Fruit fly (Drosophila melanogaster) whole organism, embryonic: Measurements from ENCODE around the gene Ubc6.

Source experiments
- Atf6 ChIP-seq: fragments of 200-800 bp; sonication (Bioruptor generic); IDR thresholded peaks from 2 replicates; pipeline ENCODE4 v1.3.6; 2022; ENCODE audit warnings: missing biosample characterization, missing genetic modification characterization
- B-H2 ChIP-seq: fragments of 200-800 bp; sonication (Bioruptor generic); optimal IDR thresholded peaks from 2 replicates; lab custom pipeline; 2018; ENCODE audit warnings: missing biosample characterization, mild to moderate bottlenecking, missing genetic modification characterization
- CG10147 ChIP-seq: fragments of 200-800 bp; sonication (Bioruptor generic); optimal IDR thresholded peaks from 2 replicates; lab custom pipeline; 2019; ENCODE audit warnings: missing biosample characterization, mild to moderate bottlenecking, missing genetic modification characterization, moderate library complexity
- CG10209 ChIP-seq: fragments of 200-800 bp; sonication (Bioruptor generic); optimal IDR thresholded peaks from 3 replicates; lab custom pipeline; 2017; ENCODE audit warnings: missing biosample characterization, mild to moderate bottlenecking, missing genetic modification characterization, missing genetic modification reagents
- CG10321 ChIP-seq: fragments of 200-800 bp; sonication (Bioruptor generic); IDR thresholded peaks from 2 replicates; pipeline ENCODE4 v1.3.6; 2022; ENCODE audit warnings: missing biosample characterization, missing genetic modification characterization
- CG12391 ChIP-seq: fragments of 200-800 bp; sonication (Bioruptor generic); optimal IDR thresholded peaks from 3 replicates; lab custom pipeline; 2018; ENCODE audit warnings: missing biosample characterization, mild to moderate bottlenecking, missing genetic modification characterization, moderate library complexity
- CG14965 ChIP-seq: fragments of 200-800 bp; sonication (Bioruptor generic); optimal IDR thresholded peaks from 2 replicates; lab custom pipeline; 2016; ENCODE audit warnings: missing biosample characterization, missing genetic modification characterization, borderline replicate concordance
- CG18619 ChIP-seq: fragments of 200-800 bp; sonication (Bioruptor generic); optimal IDR thresholded peaks from 3 replicates; lab custom pipeline; 2017; ENCODE audit warnings: missing biosample characterization, mild to moderate bottlenecking, missing genetic modification characterization
- CG2116 ChIP-seq: fragments of 200-800 bp; sonication (Bioruptor generic); optimal IDR thresholded peaks from 3 replicates; lab custom pipeline; 2018; ENCODE audit warnings: missing biosample characterization, mild to moderate bottlenecking, missing genetic modification characterization
- CG5953 ChIP-seq: fragments of 200-800 bp; sonication (Bioruptor generic); IDR thresholded peaks from 2 replicates; pipeline ENCODE4 v1.3.6; 2022; ENCODE audit warnings: missing biosample characterization, missing genetic modification characterization
- CG7357 ChIP-seq: fragments of 200-800 bp; sonication (Bioruptor generic); IDR thresholded peaks from 3 replicates; pipeline ENCODE4 v1.3.6; 2022; ENCODE audit warnings: missing biosample characterization, missing genetic modification characterization
- CG8359 ChIP-seq: fragments of 200-800 bp; sonication (Bioruptor generic); optimal IDR thresholded peaks from 2 replicates; lab custom pipeline; 2017; ENCODE audit warnings: missing biosample characterization, mild to moderate bottlenecking, missing genetic modification characterization, borderline replicate concordance
- CG8924 ChIP-seq: fragments of 200-800 bp; optimal IDR thresholded peaks from 3 replicates; lab custom pipeline; 2019; ENCODE audit warnings: missing biosample characterization, mild to moderate bottlenecking, missing genetic modification characterization, moderate library complexity
- CG9932 ChIP-seq: fragments of 200-800 bp; sonication (Bioruptor generic); IDR thresholded peaks from 2 replicates; pipeline ENCODE4 v1.3.6; 2022; ENCODE audit warnings: missing biosample characterization, missing genetic modification characterization
- CkIIα-i1 ChIP-seq: fragments of 200-800 bp; sonication (Bioruptor generic); IDR thresholded peaks from 2 replicates; pipeline ENCODE4 v1.3.6; 2022; ENCODE audit warnings: missing biosample characterization, missing genetic modification characterization
- D ChIP-seq, 2 experiments: fragments of 200-800 bp in 1 of 2; fragments of >200 bp in 1 of 2; sonication (Bioruptor generic) in 1 of 2; optimal IDR thresholded peaks; 2 replicates in 1 of 2; 3 replicates in 1 of 2; lab custom pipeline; 2017; ENCODE audit warnings: mild to moderate bottlenecking in 1 of 2, missing biosample characterization in 1 of 2, missing genetic modification characterization in 1 of 2, missing genetic modification reagents in 1 of 2
- Dbx ChIP-seq: fragments of 200-800 bp; sonication (Bioruptor generic); IDR thresholded peaks from 3 replicates; pipeline ENCODE4 v1.3.6; 2022; ENCODE audit warnings: missing biosample characterization, missing genetic modification characterization
- Dek ChIP-seq: fragments of 200-800 bp; sonication (Bioruptor generic); optimal IDR thresholded peaks from 3 replicates; lab custom pipeline; 2019; ENCODE audit warnings: missing biosample characterization, mild to moderate bottlenecking, missing genetic modification characterization, moderate library complexity
- E2f1 ChIP-seq: fragments of 200-800 bp; sonication (Bioruptor generic); IDR thresholded peaks from 2 replicates; pipeline ENCODE4 v1.3.6; 2022; ENCODE audit warnings: missing biosample characterization, missing genetic modification characterization
- Hr51 ChIP-seq, 2 experiments: fragments of 200-800 bp; sonication (Bioruptor generic); optimal IDR thresholded peaks; 2 replicates in 1 of 2; 3 replicates in 1 of 2; lab custom pipeline; 2016 to 2018; ENCODE audit warnings: missing biosample characterization in 2 of 2, missing genetic modification characterization in 2 of 2, mild to moderate bottlenecking in 1 of 2, moderate library complexity in 1 of 2
- Jarid2 ChIP-seq: fragments of 200-800 bp; sonication (Bioruptor generic); optimal IDR thresholded peaks from 3 replicates; lab custom pipeline; 2017; ENCODE audit warnings: mild to moderate bottlenecking, missing biosample characterization, missing genetic modification reagents, missing genetic modification characterization
- NC2β ChIP-seq: fragments of 200-800 bp; sonication (Bioruptor generic); optimal IDR thresholded peaks from 2 replicates; lab custom pipeline; 2016; ENCODE audit warnings: missing biosample characterization, missing genetic modification characterization
- Oli ChIP-seq: fragments of 200-800 bp; sonication (Bioruptor generic); optimal IDR thresholded peaks from 2 replicates; lab custom pipeline; 2018; ENCODE audit warnings: missing biosample characterization, mild to moderate bottlenecking, missing genetic modification characterization, moderate library complexity
- Ptx1 ChIP-seq: fragments of 200-800 bp; sonication (Bioruptor generic); IDR thresholded peaks from 2 replicates; pipeline ENCODE4 v1.3.6; 2022; ENCODE audit warnings: missing biosample characterization, missing genetic modification characterization
- Ravus ChIP-seq: fragments of 200-800 bp; sonication (Bioruptor generic); IDR thresholded peaks from 2 replicates; pipeline ENCODE4 v1.3.6; 2022; ENCODE audit warnings: missing biosample characterization, missing genetic modification characterization
- Rfx ChIP-seq: fragments of 200-800 bp; sonication (Bioruptor generic); IDR thresholded peaks from 2 replicates; pipeline ENCODE4 v1.3.6; 2022; ENCODE audit warnings: missing biosample characterization, missing genetic modification characterization
- Xrp1 ChIP-seq: fragments of 200-800 bp; sonication (Bioruptor generic); IDR thresholded peaks from 2 replicates; pipeline ENCODE4 v1.3.6; 2022; ENCODE audit warnings: missing biosample characterization, missing genetic modification characterization
- fd64A ChIP-seq: fragments of 200-800 bp; sonication (Bioruptor generic); optimal IDR thresholded peaks from 3 replicates; lab custom pipeline; 2018; ENCODE audit warnings: missing biosample characterization, mild to moderate bottlenecking, missing genetic modification characterization
- ftz-f1 ChIP-seq: fragments of 200-800 bp; sonication (Bioruptor generic); optimal IDR thresholded peaks from 2 replicates; lab custom pipeline; 2016; ENCODE audit warnings: missing biosample characterization, missing genetic modification characterization
- gem ChIP-seq: fragments of 200-800 bp; sonication (Bioruptor generic); optimal IDR thresholded peaks from 2 replicates; lab custom pipeline; 2019; ENCODE audit warnings: missing biosample characterization, mild to moderate bottlenecking, missing genetic modification characterization, moderate library complexity
- gsb-n ChIP-seq: fragments of 200-800 bp; sonication (Bioruptor generic); optimal IDR thresholded peaks from 3 replicates; lab custom pipeline; 2018; ENCODE audit warnings: missing biosample characterization, mild to moderate bottlenecking, missing genetic modification characterization
- lilli ChIP-seq: fragments of 200-800 bp; sonication (Bioruptor generic); optimal IDR thresholded peaks from 3 replicates; lab custom pipeline; 2016; ENCODE audit warnings: missing biosample characterization, missing genetic modification characterization
- lov ChIP-seq, 2 experiments: fragments of 200-800 bp in 1 of 2; fragments of >200 bp in 1 of 2; sonication (Bioruptor generic) in 1 of 2; IDR thresholded peaks in 1 of 2; optimal IDR thresholded peaks in 1 of 2; 2 replicates in 1 of 2; 3 replicates in 1 of 2; pipeline versions ENCODE4 v1.3.6 to Lab custom; 2017 to 2022; ENCODE audit warnings: missing biosample characterization in 1 of 2, missing genetic modification characterization in 1 of 2
- nerfin-2 ChIP-seq: fragments of 200-800 bp; sonication (Bioruptor generic); IDR thresholded peaks from 2 replicates; pipeline ENCODE4 v1.3.6; 2022; ENCODE audit warnings: missing biosample characterization, missing genetic modification characterization; ENCODE audit not compliant: partially characterized antibody
- pan ChIP-seq, 4 experiments: fragments of >200 bp in 3 of 4; fragments of 200-800 bp in 1 of 4; sonication (Bioruptor generic) in 1 of 4; optimal IDR thresholded peaks in 3 of 4; IDR thresholded peaks in 1 of 4; 2 replicates each; pipeline versions ENCODE4 v1.3.6 to Lab custom; 2017 to 2022; ENCODE audit warnings: missing biosample characterization in 2 of 4, missing genetic modification characterization in 2 of 4, mixed read lengths in 1 of 4
- pho ChIP-seq: fragments of 200-800 bp; sonication (Bioruptor generic); optimal IDR thresholded peaks from 2 replicates; lab custom pipeline; 2016; ENCODE audit warnings: missing biosample characterization, missing genetic modification characterization
- phol ChIP-seq: fragments of 200-800 bp; sonication (Bioruptor generic); optimal IDR thresholded peaks from 3 replicates; lab custom pipeline; 2018; ENCODE audit warnings: missing biosample characterization, mild to moderate bottlenecking, missing genetic modification characterization, moderate library complexity
- pita ChIP-seq: fragments of 200-800 bp; sonication (Bioruptor generic); optimal IDR thresholded peaks from 2 replicates; lab custom pipeline; 2017; ENCODE audit warnings: missing biosample characterization, mild to moderate bottlenecking, missing genetic modification characterization
- pros ChIP-seq: fragments of 200-800 bp; sonication (Bioruptor generic); optimal IDR thresholded peaks from 3 replicates; lab custom pipeline; 2019; ENCODE audit warnings: missing biosample characterization, mild to moderate bottlenecking, missing genetic modification characterization, moderate library complexity
- pzg ChIP-seq: fragments of 200-800 bp; sonication (Bioruptor generic); optimal IDR thresholded peaks from 3 replicates; lab custom pipeline; 2018; ENCODE audit warnings: missing biosample characterization, mild to moderate bottlenecking, missing genetic modification characterization, moderate library complexity
- ro ChIP-seq: fragments of 200-800 bp; sonication (Bioruptor generic); IDR thresholded peaks from 2 replicates; pipeline ENCODE4 v1.3.6; 2022; ENCODE audit warnings: missing biosample characterization, missing genetic modification characterization
- scrt ChIP-seq: fragments of 200-800 bp; sonication (Bioruptor generic); optimal IDR thresholded peaks from 2 replicates; lab custom pipeline; 2018; ENCODE audit warnings: missing biosample characterization, mild to moderate bottlenecking, missing genetic modification characterization, moderate library complexity
- sens-2 ChIP-seq: fragments of 200-800 bp; sonication (Bioruptor generic); IDR thresholded peaks from 2 replicates; pipeline ENCODE4 v1.3.6; 2022; ENCODE audit warnings: missing biosample characterization, missing genetic modification characterization
- sisA ChIP-seq: fragments of 200-800 bp; sonication (Bioruptor generic); IDR thresholded peaks from 2 replicates; pipeline ENCODE4 v1.3.6; 2022; ENCODE audit warnings: missing biosample characterization, missing genetic modification characterization
- tap ChIP-seq: fragments of 200-800 bp; optimal IDR thresholded peaks from 3 replicates; lab custom pipeline; 2019; ENCODE audit warnings: missing biosample characterization, mild to moderate bottlenecking, missing genetic modification characterization, moderate library complexity
- tup ChIP-seq: fragments of 200-800 bp; sonication (Bioruptor generic); optimal IDR thresholded peaks from 2 replicates; lab custom pipeline; 2016; ENCODE audit warnings: missing biosample characterization, mild to moderate bottlenecking, missing genetic modification characterization, moderate library complexity
- usp ChIP-seq: fragments of >200 bp; optimal IDR thresholded peaks from 2 replicates; lab custom pipeline; 2017; ENCODE audit warnings: missing biosample characterization, missing genetic modification characterization

Gene Ubc6

DNA sequence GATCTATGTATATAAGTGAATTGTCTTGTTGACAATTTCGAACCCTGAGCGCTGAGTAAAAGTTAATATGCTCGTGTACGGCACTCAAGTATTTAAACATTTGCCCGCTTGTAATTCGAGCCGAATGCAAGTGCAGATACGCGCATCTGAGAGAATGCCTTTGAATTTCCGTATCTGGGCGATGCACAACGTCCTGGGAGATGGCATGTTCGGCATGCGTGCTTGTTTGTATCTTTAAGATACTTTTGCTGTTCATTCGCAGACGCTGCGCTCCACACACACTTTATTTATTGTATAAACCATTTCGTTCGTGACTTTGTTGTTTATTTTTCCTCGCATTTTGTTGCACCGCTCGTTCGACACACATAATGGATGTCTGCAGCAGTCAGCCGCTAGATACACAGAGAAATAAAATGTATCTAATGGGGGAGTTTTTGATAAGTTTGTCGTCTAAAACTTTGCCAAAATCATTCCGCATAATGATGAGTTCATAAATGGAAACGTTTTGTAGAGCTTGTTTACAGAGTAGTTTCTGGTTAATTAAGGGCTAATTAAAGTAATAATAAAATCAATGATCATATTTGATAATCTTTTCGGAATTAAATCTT lies 21.4 kb upstream of the Ubc6 start (continued):
- TF ChIP-seq Ptx1 (GFP tag; lab: Robert Waterston, UW) = no peak
- TF ChIP-seq D (optimal IDR thresholded peaks at IDR 0.05; lab: Kevin White, UChicago) = no peak
- no peak for TF ChIP-seq D (GFP tag; optimal IDR thresholded peaks at IDR 0.05; lab: Kevin White, UChicago)
- TF ChIP-seq Xrp1 (GFP tag; lab: Robert Waterston, UW) = 0 out of 2 replicates have a peak, but pooled peaks have one; percentile 4
- no peak for TF ChIP-seq scrt (GFP tag; lab: Kevin White, UChicago)
- no peak for TF ChIP-seq pho
- TF ChIP-seq CG18619 (GFP tag; lab: Kevin White, UChicago) = no peak
- no peak for TF ChIP-seq ro
- TF ChIP-seq Ravus = no peak
- no peak for TF ChIP-seq Rfx
- no peak for TF ChIP-seq pita (GFP tag; lab: Kevin White, UChicago)
- TF ChIP-seq CG8359 = peak; percentile 0
- no peak for TF ChIP-seq B-H2
- TF ChIP-seq ftz-f1 (GFP tag; lab: Kevin White, UChicago) = no peak
- no peak for TF ChIP-seq CG10321 (GFP tag; lab: Robert Waterston, UW)
- TF ChIP-seq CkIIα-i1 (GFP tag; lab: Robert Waterston, UW) = no peak
- peak; percentile 22 for TF ChIP-seq tap (tag; lab: Kevin White, UChicago)
- TF ChIP-seq Atf6 = 0 out of 2 replicates have a peak, but pooled peaks have one; percentile 19
- TF ChIP-seq Dek (tag; lab: Kevin White, UChicago) = no peak
- no peak for TF ChIP-seq CG5953
- no peak for TF ChIP-seq lilli (GFP tag; lab: Kevin White, UChicago)
- no peak for TF ChIP-seq NC2β (GFP tag; lab: Kevin White, UChicago)
- TF ChIP-seq usp = no peak
- TF ChIP-seq CG10209 (GFP tag; lab: Kevin White, UChicago) = no peak
- no peak for TF ChIP-seq CG9932 (GFP tag; lab: Robert Waterston, UW)
- no peak for TF ChIP-seq CG7357
- no peak for TF ChIP-seq E2f1 (GFP tag; lab: Robert Waterston, UW)
- no peak for TF ChIP-seq CG2116 (GFP tag; lab: Kevin White, UChicago)
- TF ChIP-seq Oli (tag; lab: Kevin White, UChicago) = no peak
- peak; percentile 39 for TF ChIP-seq phol
- no peak for TF ChIP-seq Dbx
- TF ChIP-seq CG14965 = no peak
- no peak for TF ChIP-seq CG10147 (GFP tag; lab: Kevin White, UChicago)
- no peak for TF ChIP-seq pan (optimal IDR thresholded peaks at IDR 0.05; lab: Kevin White, UChicago)
- peak in 1 of 2 experiments; percentile 11 for TF ChIP-seq pan (GFP tag; optimal IDR thresholded peaks at IDR 0.05 in 1 of 2, IDR thresholded peaks at IDR 0.05 in 1 of 2)
- TF ChIP-seq fd64A (GFP tag; lab: Kevin White, UChicago) = peak; percentile 25
- peak; percentile 40 for TF ChIP-seq gem (tag; lab: Kevin White, UChicago)
- TF ChIP-seq gsb-n (tag; lab: Kevin White, UChicago) = no peak
- peak in 1 of 2 experiments; percentile 0 for TF ChIP-seq Hr51 (GFP tag; optimal IDR thresholded peaks at IDR 0.05; lab: Kevin White, UChicago)
- peak; percentile 43 for TF ChIP-seq CG8924 (tag; lab: Kevin White, UChicago)
- TF ChIP-seq Jarid2 (GFP tag; lab: Kevin White, UChicago) = no peak
- no peak for TF ChIP-seq pzg (GFP tag; lab: Kevin White, UChicago)
- TF ChIP-seq CG12391 (tag; lab: Kevin White, UChicago) = peak; percentile 8
- TF ChIP-seq lov (optimal IDR thresholded peaks at IDR 0.05; lab: Kevin White, UChicago) = no peak
- 0 out of 3 replicates have a peak, but pooled peaks have one; percentile 16 for TF ChIP-seq lov (GFP tag; IDR thresholded peaks at IDR 0.05; lab: Robert Waterston, UW)
- TF ChIP-seq sisA = no peak
- no peak for TF ChIP-seq tup (GFP tag; lab: Kevin White, UChicago)
- no peak for TF ChIP-seq sens-2 (GFP tag; lab: Robert Waterston, UW)
- peak; percentile 51 for TF ChIP-seq pros
- no peak for TF ChIP-seq nerfin-2 (GFP tag; lab: Robert Waterston, UW)
- TF ChIP-seq, all 482 proteins: peak for 38
